Fruit fly (Drosophila melanogaster) ovary, adult (tissue): Measurements from ENCODE around the gene CG6847.

Source experiments
- CG17801 ChIP-seq: fragments of 200-800 bp; optimal IDR thresholded peaks from 2 replicates; lab custom pipeline; 2019; ENCODE audit warnings: missing biosample characterization, mild to moderate bottlenecking, missing genetic modification characterization, moderate library complexity; ENCODE audit not compliant: partially characterized antibody

Gene CG6847

dm6 chrX:17940677-17941076, 29.4 kb downstream of the CG6847 start:
- TF ChIP-seq CG17801 (GFP tag; lab: Kevin White, UChicago): no peak

dm6 chrX:17963008-17963744, 51.9 kb downstream of the CG6847 start:
- TF ChIP-seq CG17801 (GFP tag; lab: Kevin White, UChicago): no peak

dm6 chrX:17967046-17967445, 55.8 kb downstream of the CG6847 start:
- no peak for TF ChIP-seq CG17801 (GFP tag; lab: Kevin White, UChicago)

- no peak for TF ChIP-seq CG17801 (GFP tag; lab: Kevin White, UChicago)
Measured at dm6 chrX:17968134-17968533, 56.9 kb downstream of the CG6847 start.
